Worm (Caenorhabditis elegans) whole organism, L3 larva: Measurements from ENCODE around the gene ubq-2.

ENCODE experiments used
- R02D3.7 ChIP-seq: fragments of 150-350 bp; optimal IDR thresholded peaks from 2 replicates; lab custom pipeline; 2014; ENCODE audit warnings: missing biosample characterization, missing genetic modification characterization
- ZK546.5 ChIP-seq: sonication (generic microtip); optimal IDR thresholded peaks from 2 replicates; lab custom pipeline; 2017; ENCODE audit warnings: missing biosample characterization, missing genetic modification characterization
- aly-2 ChIP-seq: fragments of 150-350 bp; optimal IDR thresholded peaks from 2 replicates; lab custom pipeline; 2014; ENCODE audit warnings: missing biosample characterization, missing genetic modification characterization
- ama-1 ChIP-seq: fragments of 150-350 bp; optimal IDR thresholded peaks from 2 replicates; lab custom pipeline; 2018
- ceh-16 ChIP-seq: sonication (generic microtip); optimal IDR thresholded peaks from 2 replicates; lab custom pipeline; 2017; ENCODE audit warnings: missing biosample characterization, missing genetic modification characterization
- ceh-28 ChIP-seq: fragments of 150-350 bp; optimal IDR thresholded peaks from 2 replicates; lab custom pipeline; 2014; ENCODE audit warnings: missing biosample characterization, missing genetic modification reagents, missing genetic modification characterization
- ceh-82 ChIP-seq: fragments of 150-350 bp; optimal IDR thresholded peaks from 2 replicates; lab custom pipeline; 2014; ENCODE audit warnings: missing biosample characterization, missing genetic modification characterization
- ceh-9 ChIP-seq: sonication (generic microtip); optimal IDR thresholded peaks from 2 replicates; lab custom pipeline; 2018; ENCODE audit warnings: missing biosample characterization, missing genetic modification characterization
- daf-12 ChIP-seq: fragments of 150-350 bp; optimal IDR thresholded peaks from 2 replicates; lab custom pipeline; 2014; ENCODE audit warnings: missing biosample characterization, missing genetic modification reagents, missing genetic modification characterization
- egl-27 ChIP-seq: sonication (generic microtip); optimal IDR thresholded peaks from 4 replicates; lab custom pipeline; 2017; ENCODE audit warnings: missing biosample characterization, missing genetic modification reagents, missing genetic modification characterization
- egl-5 ChIP-seq: fragments of 150-350 bp; optimal IDR thresholded peaks from 2 replicates; lab custom pipeline; 2017; ENCODE audit warnings: missing biosample characterization, missing genetic modification reagents, missing genetic modification characterization, inconsistent platforms
- elt-1 ChIP-seq: fragments of 150-350 bp; optimal IDR thresholded peaks from 2 replicates; lab custom pipeline; 2014; ENCODE audit warnings: missing biosample characterization, missing genetic modification characterization
- elt-2 ChIP-seq: sonication (generic microtip); optimal IDR thresholded peaks from 2 replicates; lab custom pipeline; 2016; ENCODE audit warnings: missing genetic modification reagents, mild to moderate bottlenecking, missing genetic modification characterization, missing compliant biosample characterization
- elt-3 ChIP-seq, 3 experiments: fragments of 150-350 bp in 1 of 3; sonication (generic microtip) in 2 of 3; optimal IDR thresholded peaks; 2 replicates in 2 of 3; 4 replicates in 1 of 3; lab custom pipeline; 2014 to 2017; ENCODE audit warnings: missing biosample characterization in 3 of 3, missing genetic modification characterization in 3 of 3
- eor-1 ChIP-seq, 2 experiments: fragments of 150-350 bp; optimal IDR thresholded peaks; 2 replicates each; lab custom pipeline; 2014 to 2018; ENCODE audit warnings: missing biosample characterization in 2 of 2, missing genetic modification characterization in 2 of 2
- fkh-10 ChIP-seq: sonication (generic microtip); optimal IDR thresholded peaks from 2 replicates; lab custom pipeline; 2017; ENCODE audit warnings: missing biosample characterization, missing genetic modification reagents, missing genetic modification characterization
- fkh-2 ChIP-seq: fragments of 150-350 bp; optimal IDR thresholded peaks from 2 replicates; lab custom pipeline; 2014; ENCODE audit warnings: missing biosample characterization, missing genetic modification reagents, missing genetic modification characterization
- fos-1 ChIP-seq: fragments of 150-350 bp; optimal IDR thresholded peaks from 2 replicates; lab custom pipeline; 2014; ENCODE audit warnings: missing biosample characterization, missing genetic modification characterization
- hmg-11 ChIP-seq: sonication (generic microtip); optimal IDR thresholded peaks from 2 replicates; lab custom pipeline; 2016; ENCODE audit warnings: missing genetic modification characterization, missing compliant biosample characterization
- jun-1 ChIP-seq: fragments of 150-350 bp; optimal IDR thresholded peaks from 2 replicates; lab custom pipeline; 2014; ENCODE audit warnings: missing biosample characterization, missing genetic modification reagents, missing genetic modification characterization
- lin-39 ChIP-seq: fragments of 150-350 bp; optimal IDR thresholded peaks from 2 replicates; lab custom pipeline; 2018; ENCODE audit warnings: missing biosample characterization, missing genetic modification reagents, missing genetic modification characterization
- lsy-12 ChIP-seq: sonication (generic microtip); optimal IDR thresholded peaks from 2 replicates; lab custom pipeline; 2016; ENCODE audit warnings: mild to moderate bottlenecking, missing genetic modification characterization, missing compliant biosample characterization
- mdl-1 ChIP-seq: fragments of 150-350 bp; optimal IDR thresholded peaks from 2 replicates; lab custom pipeline; 2014; ENCODE audit warnings: missing biosample characterization, missing genetic modification characterization
- nfya-1 ChIP-seq: sonication (generic microtip); optimal IDR thresholded peaks from 2 replicates; lab custom pipeline; 2017; ENCODE audit warnings: missing genetic modification characterization, mild to moderate bottlenecking, missing compliant biosample characterization, antibody characterized with exemption, moderate library complexity; ENCODE audit not compliant: insufficient read depth
- nhr-11 ChIP-seq: fragments of 150-350 bp; optimal IDR thresholded peaks from 2 replicates; lab custom pipeline; 2014; ENCODE audit warnings: missing biosample characterization, missing genetic modification characterization
- nhr-12 ChIP-seq: fragments of 150-350 bp; optimal IDR thresholded peaks from 2 replicates; lab custom pipeline; 2014; ENCODE audit warnings: missing biosample characterization, missing genetic modification characterization
- nhr-23 ChIP-seq: fragments of 150-350 bp; optimal IDR thresholded peaks from 2 replicates; lab custom pipeline; 2014; ENCODE audit warnings: missing biosample characterization, missing genetic modification reagents, missing genetic modification characterization
- nhr-28 ChIP-seq: fragments of 150-350 bp; optimal IDR thresholded peaks from 2 replicates; lab custom pipeline; 2014; ENCODE audit warnings: missing biosample characterization, missing genetic modification characterization
- nhr-43 ChIP-seq: sonication (generic microtip); optimal IDR thresholded peaks from 2 replicates; lab custom pipeline; 2016; ENCODE audit warnings: mild to moderate bottlenecking, missing genetic modification characterization, missing compliant biosample characterization; ENCODE audit not compliant: poor library complexity, severe bottlenecking
- nhr-67 ChIP-seq: fragments of 150-350 bp; optimal IDR thresholded peaks from 2 replicates; lab custom pipeline; 2014; ENCODE audit warnings: missing biosample characterization, missing genetic modification characterization
- nhr-76 ChIP-seq: fragments of 150-350 bp; sonication (generic microtip); optimal IDR thresholded peaks from 5 replicates; lab custom pipeline; 2014; ENCODE audit warnings: missing biosample characterization, missing genetic modification characterization
- nhr-77 ChIP-seq: fragments of 150-350 bp; optimal IDR thresholded peaks from 2 replicates; lab custom pipeline; 2014; ENCODE audit warnings: missing biosample characterization, missing genetic modification characterization
- pha-4 ChIP-seq: fragments of 150-350 bp; optimal IDR thresholded peaks from 2 replicates; lab custom pipeline; 2014; ENCODE audit warnings: missing biosample characterization, missing genetic modification reagents, missing genetic modification characterization
- pqm-1 ChIP-seq: fragments of 150-350 bp; optimal IDR thresholded peaks from 2 replicates; lab custom pipeline; 2017; ENCODE audit warnings: missing biosample characterization, missing genetic modification characterization, inconsistent platforms
- sea-2 ChIP-seq: fragments of 150-350 bp; sonication (generic microtip); optimal IDR thresholded peaks from 4 replicates; lab custom pipeline; 2014; ENCODE audit warnings: missing biosample characterization, missing genetic modification reagents, missing genetic modification characterization
- skn-1 ChIP-seq: fragments of 150-350 bp; optimal IDR thresholded peaks from 2 replicates; lab custom pipeline; 2014; ENCODE audit warnings: missing biosample characterization, missing genetic modification characterization
- tbx-2 ChIP-seq: sonication (generic microtip); optimal IDR thresholded peaks from 2 replicates; lab custom pipeline; 2016; ENCODE audit warnings: mild to moderate bottlenecking, missing genetic modification characterization, missing compliant biosample characterization
- unc-39 ChIP-seq: sonication (generic microtip); optimal IDR thresholded peaks from 4 replicates; lab custom pipeline; 2017; ENCODE audit warnings: missing biosample characterization, missing genetic modification characterization
- unc-62 ChIP-seq: fragments of 150-350 bp; sonication (generic microtip); optimal IDR thresholded peaks from 4 replicates; lab custom pipeline; 2014; ENCODE audit warnings: missing biosample characterization, missing genetic modification reagents, missing genetic modification characterization
- zag-1 ChIP-seq: fragments of 150-350 bp; optimal IDR thresholded peaks from 2 replicates; lab custom pipeline; 2014; ENCODE audit warnings: missing biosample characterization, missing genetic modification characterization
- ztf-11 ChIP-seq: fragments of 150-350 bp; optimal IDR thresholded peaks from 2 replicates; lab custom pipeline; 2014; ENCODE audit warnings: missing biosample characterization, missing genetic modification characterization
- ztf-4 ChIP-seq: fragments of 150-350 bp; optimal IDR thresholded peaks from 2 replicates; lab custom pipeline; 2014; ENCODE audit warnings: missing biosample characterization, missing genetic modification characterization

The ubq-2 gene

DNA sequence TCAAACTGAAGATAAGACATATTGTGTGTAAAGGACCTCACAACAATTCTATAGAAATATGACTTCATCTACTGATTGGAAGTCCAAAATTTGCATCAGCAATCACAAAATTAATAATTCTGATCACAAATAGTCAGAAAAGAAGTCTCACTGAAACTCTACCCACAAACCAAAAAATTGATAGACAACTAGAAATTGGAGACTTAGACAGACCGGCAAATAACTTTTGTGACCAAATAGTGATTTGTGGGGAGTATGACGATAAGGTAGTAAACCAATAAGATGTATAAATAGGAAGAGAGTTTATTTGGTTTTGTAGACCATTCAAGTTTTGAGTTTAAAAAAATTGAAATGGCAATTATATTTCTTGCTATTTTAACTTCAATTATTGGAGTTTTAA, 46.0 kb upstream of the ubq-2 start, which contains the start of gene cyp-13A12:
cyp-13A12 (plus strand) TSS at position 267 of the 400 bp plus-strand sequence.
- TF ChIP-seq ztf-11 (tag; lab: Kevin White, UChicago): no peak
- no peak for TF ChIP-seq zag-1 (tag; lab: Kevin White, UChicago)
- no peak for TF ChIP-seq ceh-82
- TF ChIP-seq ceh-9 (tag; lab: Kevin White, UChicago): no peak
- TF ChIP-seq fkh-2 (tag; lab: Kevin White, UChicago): no peak
- no peak for TF ChIP-seq lin-39 (tag; lab: Kevin White, UChicago)
- TF ChIP-seq elt-2 (tag; lab: Kevin White, UChicago): peak; percentile 46
- peak; percentile 59 for TF ChIP-seq pqm-1 (tag; lab: Kevin White, UChicago)
- TF ChIP-seq R02D3.7 (tag; lab: Kevin White, UChicago): no peak
- no peak for TF ChIP-seq hmg-11 (tag; lab: Kevin White, UChicago)
- no peak for TF ChIP-seq tbx-2 (tag; lab: Kevin White, UChicago)
- TF ChIP-seq egl-27: no peak
- peak; percentile 7 for TF ChIP-seq pha-4 (tag; lab: Kevin White, UChicago)
- no peak for TF ChIP-seq egl-5 (tag; lab: Kevin White, UChicago)
- TF ChIP-seq nhr-76: no peak
- no peak for TF ChIP-seq nhr-77 (tag; lab: Kevin White, UChicago)
- TF ChIP-seq unc-62: no peak
- TF ChIP-seq ceh-16: no peak

DNA sequence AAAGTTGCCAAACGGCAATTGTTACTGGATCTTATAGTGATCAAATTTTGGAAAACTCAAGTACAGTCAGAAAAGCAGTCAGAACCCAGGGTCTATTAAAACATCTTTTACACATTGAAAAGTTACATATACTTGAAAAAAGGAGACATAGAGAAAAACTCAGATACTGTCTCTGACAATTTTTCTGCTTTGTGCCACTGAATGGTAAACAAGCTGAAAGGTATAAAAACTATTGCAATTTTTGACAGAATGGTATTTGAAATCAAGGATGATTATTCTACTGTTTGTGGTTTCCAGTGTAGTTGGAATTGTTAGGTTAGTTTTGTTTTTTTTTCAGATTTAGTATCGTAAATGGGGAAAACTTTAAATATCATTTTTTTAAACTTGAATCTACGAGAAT, 42.4 kb upstream of the ubq-2 start, which contains the start of gene cyp-13A11:
cyp-13A11 (plus strand) TSS at position 266 of the 400 bp plus-strand sequence.
- TF ChIP-seq nhr-43: no peak
- no peak for TF ChIP-seq zag-1 (tag; lab: Kevin White, UChicago)
- TF ChIP-seq ceh-16: no peak

DNA sequence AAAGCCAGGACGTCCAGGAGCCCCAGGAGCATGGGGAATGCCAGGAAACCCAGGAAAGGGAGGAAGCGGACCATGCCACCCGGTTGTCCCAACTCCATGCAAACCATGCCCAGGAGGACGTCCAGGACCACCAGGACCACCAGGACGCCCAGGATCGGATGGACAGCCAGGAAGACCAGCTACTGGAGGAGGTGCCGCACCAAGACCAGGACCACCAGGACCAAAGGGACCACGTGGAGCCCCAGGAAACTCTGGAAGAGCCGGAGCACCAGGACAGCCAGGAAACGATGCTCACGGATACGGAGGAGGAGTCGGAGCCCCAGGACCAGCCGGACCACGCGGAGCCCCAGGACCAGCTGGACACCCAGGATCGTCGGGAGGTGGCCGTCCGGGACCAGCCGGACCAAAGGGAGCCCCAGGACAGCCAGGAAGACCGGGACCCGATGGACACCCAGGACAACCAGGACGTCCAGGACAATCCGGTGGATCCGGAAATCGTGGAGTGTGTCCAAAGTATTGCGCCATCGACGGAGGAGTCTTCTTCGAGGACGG, 41.3 kb upstream of the ubq-2 start:
- TF ChIP-seq fkh-10 (GFP tag; lab: Kevin White, UChicago) (no peak), pqm-1 (tag; lab: Kevin White, UChicago) (no peak)

DNA sequence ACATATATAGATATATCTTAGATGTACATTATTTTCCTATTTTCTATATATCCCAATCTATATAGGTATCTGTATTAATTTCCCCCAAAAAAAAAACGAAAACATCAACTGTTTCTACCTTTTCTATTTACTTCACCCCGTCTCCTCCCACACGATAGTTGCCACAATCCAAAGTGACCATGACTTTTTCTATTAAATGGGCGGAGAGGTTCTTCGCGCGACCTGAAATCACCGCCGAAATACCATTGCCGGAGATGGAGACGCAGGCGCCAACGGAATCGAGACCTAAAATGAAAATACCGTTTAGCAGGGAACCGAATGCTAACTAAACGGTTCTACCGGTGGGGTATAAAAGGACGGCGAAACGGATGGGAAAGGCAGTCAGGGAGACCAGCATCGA, 40.3 kb upstream of the ubq-2 start, which contains the start of gene col-98:
col-98 (plus strand) TSS at position 390 of the 400 bp plus-strand sequence.
- TF ChIP-seq mdl-1 (tag; lab: Kevin White, UChicago) (no peak), nhr-23 (peak; percentile 41)

DNA sequence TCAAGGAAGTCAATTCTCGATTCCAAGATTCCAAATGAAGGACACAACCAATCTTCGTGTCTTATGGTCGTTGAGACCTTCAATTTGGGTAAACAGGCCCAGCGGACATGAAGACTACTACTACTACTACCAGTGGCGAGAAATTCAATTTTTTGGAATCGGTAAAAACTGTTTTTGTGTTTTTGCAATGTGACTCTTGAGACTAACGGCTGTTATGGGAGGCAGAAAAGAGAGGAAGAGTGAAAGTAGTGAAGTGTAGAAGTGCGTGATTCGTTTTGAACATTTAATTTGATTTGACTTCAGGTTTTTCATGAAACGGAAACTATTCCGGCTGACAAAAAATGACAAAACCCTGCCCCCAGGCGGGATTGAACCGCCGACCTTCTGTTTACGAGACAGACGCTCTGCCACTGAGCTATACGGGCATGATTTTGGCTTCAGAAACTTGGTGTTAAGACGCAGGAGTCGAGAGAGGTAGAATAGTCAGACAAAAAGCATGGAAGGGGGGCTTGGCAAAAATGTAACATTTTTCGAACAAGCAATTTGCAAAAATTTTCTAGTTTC, 37.5 kb upstream of the ubq-2 start:
- TF ChIP-seq egl-27: no peak
- no peak for TF ChIP-seq ceh-28 (tag; lab: Kevin White, UChicago)
- TF ChIP-seq eor-1 (tag; optimal IDR thresholded peaks at IDR 0.05; lab: Kevin White, UChicago): no peak
- TF ChIP-seq unc-39: no peak
- no peak for TF ChIP-seq mdl-1 (tag; lab: Kevin White, UChicago)
- TF ChIP-seq nhr-43: peak; percentile 15
- TF ChIP-seq nhr-23: peak; percentile 34
- peak; percentile 53 for TF ChIP-seq lsy-12
- TF ChIP-seq zag-1 (tag; lab: Kevin White, UChicago): no peak
- TF ChIP-seq jun-1 (tag; lab: Kevin White, UChicago): peak; percentile 45
- TF ChIP-seq skn-1 (tag; lab: Kevin White, UChicago): peak; percentile 51
- TF ChIP-seq tbx-2 (tag; lab: Kevin White, UChicago): no peak
- no peak for TF ChIP-seq ama-1 (lab: Kevin White, UChicago)
- TF ChIP-seq nhr-77 (tag; lab: Kevin White, UChicago): no peak
- no peak for TF ChIP-seq daf-12 (tag; lab: Kevin White, UChicago)
- TF ChIP-seq ztf-11 (tag; lab: Kevin White, UChicago): no peak
- TF ChIP-seq nhr-67 (tag; lab: Kevin White, UChicago): no peak
- no peak for TF ChIP-seq elt-3 (tag; optimal IDR thresholded peaks at IDR 0.05; lab: Kevin White, UChicago)
- peak; percentile 31 for TF ChIP-seq elt-2 (tag; lab: Kevin White, UChicago)
- no peak for TF ChIP-seq fkh-10 (GFP tag; lab: Kevin White, UChicago)
- TF ChIP-seq lin-39 (tag; lab: Kevin White, UChicago): peak; percentile 56
- TF ChIP-seq sea-2 (GFP tag; lab: Kevin White, UChicago): no peak
- no peak for TF ChIP-seq nhr-28 (tag; lab: Kevin White, UChicago)
- TF ChIP-seq unc-62: no peak
- no peak for TF ChIP-seq nhr-11
- TF ChIP-seq fos-1 (tag; lab: Kevin White, UChicago): no peak
- no peak for TF ChIP-seq pha-4 (tag; lab: Kevin White, UChicago)
- no peak for TF ChIP-seq R02D3.7 (tag; lab: Kevin White, UChicago)
- TF ChIP-seq ceh-16: no peak
- no peak for TF ChIP-seq elt-1 (tag; lab: Kevin White, UChicago)
- peak; percentile 66 for TF ChIP-seq nfya-1
- no peak for TF ChIP-seq ZK546.5
- TF ChIP-seq aly-2 (tag; lab: Kevin White, UChicago): no peak
- TF ChIP-seq ceh-9 (tag; lab: Kevin White, UChicago): no peak
- TF ChIP-seq nhr-76: no peak
- TF ChIP-seq ztf-4 (tag; lab: Kevin White, UChicago): no peak
- TF ChIP-seq nhr-12 (tag; lab: Kevin White, UChicago): no peak
